Fruit fly (Drosophila melanogaster) whole organism, embryonic: Measurements from ENCODE around the gene CG31793.

ENCODE experiments used
- Asciz ChIP-seq: fragments of 200-800 bp; sonication (Bioruptor generic); optimal IDR thresholded peaks from 2 replicates; lab custom pipeline; 2017; ENCODE audit warnings: missing biosample characterization, mild to moderate bottlenecking, missing genetic modification characterization, missing genetic modification reagents
- B-H2 ChIP-seq: fragments of 200-800 bp; sonication (Bioruptor generic); optimal IDR thresholded peaks from 2 replicates; lab custom pipeline; 2018; ENCODE audit warnings: missing biosample characterization, mild to moderate bottlenecking, missing genetic modification characterization
- CG10209 ChIP-seq: fragments of 200-800 bp; sonication (Bioruptor generic); optimal IDR thresholded peaks from 3 replicates; lab custom pipeline; 2017; ENCODE audit warnings: missing biosample characterization, mild to moderate bottlenecking, missing genetic modification characterization, missing genetic modification reagents
- CG10274 ChIP-seq: fragments of 200-800 bp; sonication (Bioruptor generic); optimal IDR thresholded peaks from 3 replicates; lab custom pipeline; 2017; ENCODE audit warnings: missing biosample characterization, mild to moderate bottlenecking, missing genetic modification characterization
- CG10543 ChIP-seq: fragments of 200-800 bp; sonication (Bioruptor generic); optimal IDR thresholded peaks from 3 replicates; lab custom pipeline; 2017; ENCODE audit warnings: missing biosample characterization, mild to moderate bottlenecking, missing genetic modification characterization, moderate library complexity
- CG11085 ChIP-seq: fragments of 200-800 bp; sonication (Bioruptor generic); IDR thresholded peaks from 2 replicates; pipeline ENCODE4 v1.3.6; 2022; ENCODE audit warnings: missing biosample characterization, missing genetic modification characterization
- CG11247 ChIP-seq: fragments of 200-800 bp; sonication (Bioruptor generic); IDR thresholded peaks from 2 replicates; pipeline ENCODE4 v1.3.6; 2022; ENCODE audit warnings: missing biosample characterization, missing genetic modification characterization
- CG12219 ChIP-seq: fragments of 200-800 bp; sonication (Bioruptor generic); optimal IDR thresholded peaks from 3 replicates; lab custom pipeline; 2018; ENCODE audit warnings: missing biosample characterization, mild to moderate bottlenecking, missing genetic modification characterization
- CG14667 ChIP-seq: fragments of 200-800 bp; sonication (Bioruptor generic); IDR thresholded peaks from 2 replicates; pipeline ENCODE4 v1.3.6; 2022; ENCODE audit warnings: missing biosample characterization, missing genetic modification characterization
- CG1602 ChIP-seq: fragments of 200-800 bp; sonication (Bioruptor generic); optimal IDR thresholded peaks from 3 replicates; lab custom pipeline; 2016; ENCODE audit warnings: missing biosample characterization, missing genetic modification characterization
- CG18262 ChIP-seq: fragments of 200-800 bp; optimal IDR thresholded peaks from 3 replicates; lab custom pipeline; 2019; ENCODE audit warnings: missing biosample characterization, mild to moderate bottlenecking, missing genetic modification characterization, moderate library complexity
- CG3163 ChIP-seq: fragments of 200-800 bp; sonication (Bioruptor generic); optimal IDR thresholded peaks from 3 replicates; lab custom pipeline; 2016; ENCODE audit warnings: missing biosample characterization, missing genetic modification characterization
- CG3407 ChIP-seq: fragments of 200-800 bp; sonication (Bioruptor generic); optimal IDR thresholded peaks from 2 replicates; lab custom pipeline; 2018; ENCODE audit warnings: missing biosample characterization, mild to moderate bottlenecking, missing genetic modification characterization
- CG6654 ChIP-seq: fragments of 200-800 bp; sonication (Bioruptor generic); optimal IDR thresholded peaks from 2 replicates; lab custom pipeline; 2017; ENCODE audit warnings: missing biosample characterization, mild to moderate bottlenecking, missing genetic modification characterization
- CG6791 ChIP-seq: fragments of 200-800 bp; sonication (Bioruptor generic); IDR thresholded peaks from 3 replicates; pipeline ENCODE4 v1.3.6; 2022; ENCODE audit warnings: missing biosample characterization, missing genetic modification characterization; ENCODE audit not compliant: partially characterized antibody
- CG8924 ChIP-seq: fragments of 200-800 bp; optimal IDR thresholded peaks from 3 replicates; lab custom pipeline; 2019; ENCODE audit warnings: missing biosample characterization, mild to moderate bottlenecking, missing genetic modification characterization, moderate library complexity
- CG9932 ChIP-seq: fragments of 200-800 bp; sonication (Bioruptor generic); IDR thresholded peaks from 2 replicates; pipeline ENCODE4 v1.3.6; 2022; ENCODE audit warnings: missing biosample characterization, missing genetic modification characterization
- Chrac-16 ChIP-seq: fragments of 200-800 bp; sonication (Bioruptor generic); optimal IDR thresholded peaks from 3 replicates; lab custom pipeline; 2016; ENCODE audit warnings: missing biosample characterization, missing genetic modification characterization
- CrebB ChIP-seq: fragments of 200-800 bp; sonication (Bioruptor generic); optimal IDR thresholded peaks from 3 replicates; lab custom pipeline; 2018; ENCODE audit warnings: missing biosample characterization, mild to moderate bottlenecking, missing genetic modification characterization
- D19A ChIP-seq: fragments of 200-800 bp; optimal IDR thresholded peaks from 3 replicates; lab custom pipeline; 2019; ENCODE audit warnings: missing biosample characterization, mild to moderate bottlenecking, missing genetic modification characterization, moderate library complexity
- Dll ChIP-seq: fragments of 200-800 bp; sonication (Bioruptor generic); IDR thresholded peaks from 4 replicates; pipeline ENCODE4 v1.3.6; 2022; ENCODE audit warnings: missing biosample characterization, missing genetic modification characterization; ENCODE audit not compliant: partially characterized antibody
- Dp ChIP-seq: fragments of 200-800 bp; sonication (Bioruptor generic); optimal IDR thresholded peaks from 2 replicates; lab custom pipeline; 2018; ENCODE audit warnings: missing biosample characterization, mild to moderate bottlenecking, missing genetic modification characterization, moderate library complexity
- Elba2 ChIP-seq: fragments of 200-800 bp; sonication (Bioruptor generic); optimal IDR thresholded peaks from 3 replicates; lab custom pipeline; 2016; ENCODE audit warnings: missing biosample characterization, missing genetic modification characterization
- Hmr ChIP-seq: fragments of 200-800 bp; sonication (Bioruptor generic); optimal IDR thresholded peaks from 3 replicates; lab custom pipeline; 2017; ENCODE audit warnings: mild to moderate bottlenecking, missing biosample characterization, missing genetic modification reagents, missing genetic modification characterization
- NC2β ChIP-seq: fragments of 200-800 bp; sonication (Bioruptor generic); optimal IDR thresholded peaks from 2 replicates; lab custom pipeline; 2016; ENCODE audit warnings: missing biosample characterization, missing genetic modification characterization
- Nf-YA ChIP-seq: fragments of 200-800 bp; sonication (Bioruptor generic); IDR thresholded peaks from 2 replicates; pipeline ENCODE4 v1.3.6; 2022; ENCODE audit warnings: missing biosample characterization, missing genetic modification characterization
- Nf-YC ChIP-seq: fragments of 200-800 bp; optimal IDR thresholded peaks from 3 replicates; lab custom pipeline; 2019; ENCODE audit warnings: missing biosample characterization, mild to moderate bottlenecking, missing genetic modification characterization, moderate library complexity
- Ptx1 ChIP-seq: fragments of 200-800 bp; sonication (Bioruptor generic); IDR thresholded peaks from 2 replicates; pipeline ENCODE4 v1.3.6; 2022; ENCODE audit warnings: missing biosample characterization, missing genetic modification characterization
- Vsx1 ChIP-seq: fragments of 200-800 bp; sonication (Bioruptor generic); optimal IDR thresholded peaks from 2 replicates; lab custom pipeline; 2017; ENCODE audit warnings: missing biosample characterization, mild to moderate bottlenecking, missing genetic modification characterization, missing genetic modification reagents
- bsh ChIP-seq, 2 experiments: fragments of 200-800 bp; sonication (Bioruptor generic); optimal IDR thresholded peaks; 2 replicates each; lab custom pipeline; 2017 to 2018; ENCODE audit warnings: mild to moderate bottlenecking in 2 of 2, missing biosample characterization in 2 of 2, missing genetic modification characterization in 2 of 2, moderate library complexity in 1 of 2
- cg ChIP-seq: fragments of 200-800 bp; sonication (Bioruptor generic); optimal IDR thresholded peaks from 3 replicates; lab custom pipeline; 2019; ENCODE audit warnings: missing biosample characterization, mild to moderate bottlenecking, missing genetic modification characterization, moderate library complexity
- dmrt99B ChIP-seq: fragments of 200-800 bp; sonication (Bioruptor generic); optimal IDR thresholded peaks from 2 replicates; lab custom pipeline; 2018; ENCODE audit warnings: missing biosample characterization, mild to moderate bottlenecking, missing genetic modification characterization, moderate library complexity
- esg ChIP-seq: fragments of 200-800 bp; sonication (Bioruptor generic); conservative IDR thresholded peaks from 2 replicates; pipeline ENCODE4 v1.3.6; 2022; ENCODE audit warnings: missing biosample characterization, missing genetic modification characterization
- eve ChIP-seq, 2 experiments: fragments of >200 bp; optimal IDR thresholded peaks; 2 replicates each; lab custom pipeline; 2017; ENCODE audit warnings: missing biosample characterization in 2 of 2, missing genetic modification characterization in 2 of 2
- exex ChIP-seq: fragments of 200-800 bp; sonication (Bioruptor generic); optimal IDR thresholded peaks from 4 replicates; lab custom pipeline; 2018; ENCODE audit warnings: missing biosample characterization, mild to moderate bottlenecking, missing genetic modification characterization, moderate library complexity
- ftz-f1 ChIP-seq: fragments of 200-800 bp; sonication (Bioruptor generic); optimal IDR thresholded peaks from 2 replicates; lab custom pipeline; 2016; ENCODE audit warnings: missing biosample characterization, missing genetic modification characterization
- gcm ChIP-seq: fragments of 200-800 bp; sonication (Bioruptor generic); optimal IDR thresholded peaks from 2 replicates; lab custom pipeline; 2019; ENCODE audit warnings: missing biosample characterization, mild to moderate bottlenecking, missing genetic modification characterization, moderate library complexity
- gem ChIP-seq: fragments of 200-800 bp; sonication (Bioruptor generic); optimal IDR thresholded peaks from 2 replicates; lab custom pipeline; 2019; ENCODE audit warnings: missing biosample characterization, mild to moderate bottlenecking, missing genetic modification characterization, moderate library complexity
- ind ChIP-seq: fragments of 200-800 bp; sonication (Bioruptor generic); optimal IDR thresholded peaks from 3 replicates; lab custom pipeline; 2016; ENCODE audit warnings: missing biosample characterization, missing genetic modification characterization
- lbe ChIP-seq: fragments of 200-800 bp; sonication (Bioruptor generic); optimal IDR thresholded peaks from 2 replicates; lab custom pipeline; 2016; ENCODE audit warnings: missing biosample characterization, mild to moderate bottlenecking, missing genetic modification characterization
- lilli ChIP-seq: fragments of 200-800 bp; sonication (Bioruptor generic); optimal IDR thresholded peaks from 3 replicates; lab custom pipeline; 2016; ENCODE audit warnings: missing biosample characterization, missing genetic modification characterization
- pho ChIP-seq: fragments of 200-800 bp; sonication (Bioruptor generic); optimal IDR thresholded peaks from 2 replicates; lab custom pipeline; 2016; ENCODE audit warnings: missing biosample characterization, missing genetic modification characterization
- pzg ChIP-seq: fragments of 200-800 bp; sonication (Bioruptor generic); optimal IDR thresholded peaks from 3 replicates; lab custom pipeline; 2018; ENCODE audit warnings: missing biosample characterization, mild to moderate bottlenecking, missing genetic modification characterization, moderate library complexity
- sd ChIP-seq: fragments of 200-800 bp; sonication (Bioruptor generic); optimal IDR thresholded peaks from 3 replicates; lab custom pipeline; 2018; ENCODE audit warnings: missing biosample characterization, mild to moderate bottlenecking, missing genetic modification characterization, moderate library complexity
- sens ChIP-seq: fragments of 200-800 bp; sonication (Bioruptor generic); peaks from one replicate; lab custom pipeline; 2016; ENCODE audit warnings: missing biosample characterization, missing genetic modification characterization
- sug ChIP-seq: fragments of 200-800 bp; optimal IDR thresholded peaks from 2 replicates; lab custom pipeline; 2019; ENCODE audit warnings: missing biosample characterization, mild to moderate bottlenecking, missing genetic modification characterization, moderate library complexity
- tin ChIP-seq: fragments of 200-800 bp; sonication (Bioruptor generic); optimal IDR thresholded peaks from 3 replicates; lab custom pipeline; 2016; ENCODE audit warnings: missing biosample characterization, missing genetic modification characterization
- tio ChIP-seq: fragments of 200-800 bp; sonication (Bioruptor generic); optimal IDR thresholded peaks from 2 replicates; lab custom pipeline; 2017; ENCODE audit warnings: missing biosample characterization, missing genetic modification characterization, inconsistent platforms
- tna ChIP-seq: fragments of 200-800 bp; sonication (Bioruptor generic); IDR thresholded peaks from 2 replicates; pipeline ENCODE4 v1.3.6; 2022; ENCODE audit warnings: missing biosample characterization, missing genetic modification characterization; ENCODE audit not compliant: partially characterized antibody
- unpg ChIP-seq: fragments of 200-800 bp; sonication (Bioruptor generic); optimal IDR thresholded peaks from 3 replicates; lab custom pipeline; 2018; ENCODE audit warnings: missing biosample characterization, mild to moderate bottlenecking, missing genetic modification characterization, moderate library complexity

The CG31793 gene

DNA sequence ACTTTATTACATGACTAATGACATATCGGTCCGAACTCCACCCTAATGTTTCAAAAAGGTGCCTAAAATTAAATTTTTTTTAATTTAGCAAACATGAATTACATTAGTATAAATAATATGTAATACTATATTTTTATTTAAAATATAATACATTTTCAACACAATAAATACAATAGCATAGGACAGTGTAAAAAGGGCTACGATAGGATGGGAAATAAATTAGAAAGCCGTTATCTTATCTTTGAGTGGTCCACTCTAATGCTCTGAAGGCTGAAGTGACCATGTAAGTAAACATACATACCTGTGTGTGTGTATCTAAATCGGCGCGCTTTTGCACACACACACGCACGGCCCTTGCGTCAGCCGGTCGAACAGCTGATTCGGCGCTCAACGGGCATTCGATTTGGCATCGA, at the start of gene CG31793 (continued):
- TF ChIP-seq gem (tag; lab: Kevin White, UChicago) (peak; percentile 72), gcm (peak; percentile 40), CG6791 (GFP tag; lab: Robert Waterston, UW) (no peak), eve (GFP tag; optimal IDR thresholded peaks at IDR 0.05; lab: Kevin White, UChicago) (no peak), CG10274 (no peak), B-H2 (GFP tag; lab: Kevin White, UChicago) (peak; percentile 49), CrebB (tag; lab: Kevin White, UChicago) (no peak), tin (peak; percentile 2), Dll (no peak), sens (GFP tag; lab: Kevin White, UChicago) (peak; percentile 66), pzg (GFP tag; lab: Kevin White, UChicago) (peak; percentile 12), CG10209 (GFP tag; lab: Kevin White, UChicago) (peak; percentile 53), Nf-YA (no peak), Vsx1 (GFP tag; lab: Kevin White, UChicago) (peak; percentile 4), sd (tag; lab: Kevin White, UChicago) (peak; percentile 34), CG3407 (GFP tag; lab: Kevin White, UChicago) (no peak), dmrt99B (peak; percentile 58), CG18262 (tag; lab: Kevin White, UChicago) (peak; percentile 57), lbe (GFP tag; lab: Kevin White, UChicago) (peak; percentile 54), CG6654 (no peak), CG11085 (GFP tag; lab: Robert Waterston, UW) (peak; percentile 27; the same call in 1 of the 2 replicates), CG11247 (GFP tag; lab: Robert Waterston, UW) (no peak), cg (GFP tag; lab: Kevin White, UChicago) (peak; percentile 72), CG1602 (peak; percentile 3), CG14667 (no peak), CG12219 (GFP tag; lab: Kevin White, UChicago) (peak; percentile 7), D19A (tag; lab: Kevin White, UChicago) (peak; percentile 62), Chrac-16 (GFP tag; lab: Kevin White, UChicago) (no peak), ind (GFP tag; lab: Kevin White, UChicago) (peak; percentile 33), Ptx1 (GFP tag; lab: Robert Waterston, UW) (peak; percentile 41; the same call in 1 of the 2 replicates), Nf-YC (tag; lab: Kevin White, UChicago) (peak; percentile 53), CG8924 (tag; lab: Kevin White, UChicago) (peak; percentile 67), Dp (GFP tag; lab: Kevin White, UChicago) (peak; percentile 3), Hmr (peak; percentile 72), pho (GFP tag; lab: Kevin White, UChicago) (no peak), Elba2 (no peak), CG3163 (GFP tag; lab: Kevin White, UChicago) (no peak), CG10543 (peak; percentile 67), tio (GFP tag; lab: Kevin White, UChicago) (no peak), unpg (GFP tag; lab: Kevin White, UChicago) (peak; percentile 70), ftz-f1 (peak; percentile 83), tna (GFP tag; lab: Robert Waterston, UW) (no peak), bsh (GFP tag; optimal IDR thresholded peaks at IDR 0.05; lab: Kevin White, UChicago) (peak; percentile 48 to 49), CG9932 (peak; percentile 56), NC2β (GFP tag; lab: Kevin White, UChicago) (no peak), Asciz (peak; percentile 39), exex (tag; lab: Kevin White, UChicago) (peak; percentile 68), sug (tag; lab: Kevin White, UChicago) (peak; percentile 68), lilli (GFP tag; lab: Kevin White, UChicago) (peak; percentile 25), esg (GFP tag; lab: Robert Waterston, UW) (no peak)
